Fruit fly (Drosophila melanogaster): ENCODE data around the gene eIF4E1.

eIF4E1 gene

dm6 chr3L:9370907-9371365 is 31.3 kb downstream of the eIF4E1 start, which contains the start of gene Fdx1 (continued):
- TF ChIP-seq toy (GFP tag; IDR thresholded peaks at IDR 0.05) (no peak), CG2129 (GFP tag; IDR thresholded peaks at IDR 0.05; ENCODE audit: partially characterized antibody) (no peak), CG3995 (GFP tag; optimal IDR thresholded peaks at IDR 0.05) (peak; percentile 97), tup (GFP tag; optimal IDR thresholded peaks at IDR 0.05) (no peak), nmo (GFP tag; optimal IDR thresholded peaks at IDR 0.05) (peak; percentile 45), Fer1 (GFP tag; optimal IDR thresholded peaks at IDR 0.05) (peak; percentile 38), Sox102F (GFP tag; optimal IDR thresholded peaks at IDR 0.05) (no peak), CG1024 (GFP tag; IDR thresholded peaks at IDR 0.05) (no peak), CG16813 (GFP tag; IDR thresholded peaks at IDR 0.05; ENCODE audit: partially characterized antibody) (peak; percentile 53; the same call in 2 of the 3 replicates), Kr (GFP tag; optimal IDR thresholded peaks at IDR 0.05) (no peak), CG15011 (GFP tag; optimal IDR thresholded peaks at IDR 0.05) (no peak), CG9437 (GFP tag; optimal IDR thresholded peaks at IDR 0.05) (peak; percentile 10), CG14441 (GFP tag; IDR thresholded peaks at IDR 0.05) (0 out of 2 replicates have a peak, but pooled peaks have one; percentile 29), CG7745 (tag; optimal IDR thresholded peaks at IDR 0.05) (no peak), CG15514 (GFP tag; optimal IDR thresholded peaks at IDR 0.05) (peak; percentile 64), CG15601 (tag; optimal IDR thresholded peaks at IDR 0.05) (peak; percentile 54), btn (GFP tag; optimal IDR thresholded peaks at IDR 0.05) (no peak), CG12942 (GFP tag; optimal IDR thresholded peaks at IDR 0.05) (no peak), HLH54F (GFP tag; optimal IDR thresholded peaks at IDR 0.05) (no peak), CG1529 (GFP tag; optimal IDR thresholded peaks at IDR 0.05) (no peak), CG8089 (GFP tag; optimal IDR thresholded peaks at IDR 0.05) (no peak), kah (GFP tag; optimal IDR thresholded peaks at IDR 0.05) (no peak), CG7928 (GFP tag; optimal IDR thresholded peaks at IDR 0.05) (no peak), HHEX (GFP tag; optimal IDR thresholded peaks at IDR 0.05) (no peak), NK7.1 (GFP tag; optimal IDR thresholded peaks at IDR 0.05) (no peak), CG9932 (GFP tag; IDR thresholded peaks at IDR 0.05) (peak; percentile 71), CG12299 (tag; optimal IDR thresholded peaks at IDR 0.05) (peak; percentile 7), Adf1 (GFP tag; IDR thresholded peaks at IDR 0.05) (no peak), Mad (GFP tag; optimal IDR thresholded peaks at IDR 0.05) (no peak), inv (GFP tag; IDR thresholded peaks at IDR 0.05; ENCODE audit: partially characterized antibody) (peak; percentile 37; the same call in 1 of the 2 replicates), Neu2 (GFP tag; optimal IDR thresholded peaks at IDR 0.05; ENCODE audit: borderline replicate concordance) (no peak), CG11696 (GFP tag; IDR thresholded peaks at IDR 0.05) (no peak), ems (GFP tag; optimal IDR thresholded peaks at IDR 0.05) (no peak), Hand (GFP tag; optimal IDR thresholded peaks at IDR 0.05) (no peak), CG15696 (tag; optimal IDR thresholded peaks at IDR 0.05) (no peak), z (GFP tag; IDR thresholded peaks at IDR 0.05) (no peak), CG13624 (GFP tag; optimal IDR thresholded peaks at IDR 0.05) (peak; percentile 8), CG8765 (GFP tag; IDR thresholded peaks at IDR 0.05) (no peak), Camta (GFP tag; optimal IDR thresholded peaks at IDR 0.05) (no peak), tio (GFP tag; optimal IDR thresholded peaks at IDR 0.05) (no peak), wek (GFP tag; optimal IDR thresholded peaks at IDR 0.05) (no peak), Hey (tag; optimal IDR thresholded peaks at IDR 0.05) (no peak), NC2α (GFP tag; optimal IDR thresholded peaks at IDR 0.05) (no peak), exex (tag; optimal IDR thresholded peaks at IDR 0.05) (peak; percentile 32), B-H1 (GFP tag; IDR thresholded peaks at IDR 0.05) (no peak), CG11398 (GFP tag; optimal IDR thresholded peaks at IDR 0.05) (no peak), Mes4 (GFP tag; optimal IDR thresholded peaks at IDR 0.05) (no peak), crp (GFP tag; optimal IDR thresholded peaks at IDR 0.05) (peak in 1 of 2 experiments; percentile 8), CG4820 (GFP tag; optimal IDR thresholded peaks at IDR 0.05) (peak; percentile 34), bsh (GFP tag; optimal IDR thresholded peaks at IDR 0.05) (peak in 1 of 2 experiments; percentile 50), dm (GFP tag; optimal IDR thresholded peaks at IDR 0.05) (no peak)
